Worm (Caenorhabditis elegans) whole organism, L4 larva: ENCODE data around the gene R10E4.3.

Experiments used
- F37D6.2 ChIP-seq: sonication (generic microtip); optimal IDR thresholded peaks from 2 replicates; lab custom pipeline; 2016; ENCODE audit warnings: mild to moderate bottlenecking, missing genetic modification characterization, missing compliant biosample characterization
- F49E8.2 ChIP-seq: sonication (generic microtip); optimal IDR thresholded peaks from 2 replicates; lab custom pipeline; 2016; ENCODE audit warnings: missing compliant biosample characterization, mild to moderate bottlenecking, missing genetic modification characterization, borderline replicate concordance
- R02D3.7 ChIP-seq: fragments of 150-350 bp; sonication (generic microtip); optimal IDR thresholded peaks from 3 replicates; lab custom pipeline; 2014; ENCODE audit warnings: missing biosample characterization, missing genetic modification characterization
- Y105C5A.15 ChIP-seq: fragments of 200-800 bp; sonication (Bioruptor generic); IDR thresholded peaks from 2 replicates; pipeline ENCODE4 v1.3.6; 2022; ENCODE audit warnings: missing genetic modification characterization, missing compliant biosample characterization
- Y75B8A.6 ChIP-seq: fragments of 200-800 bp; sonication (Bioruptor generic); IDR thresholded peaks from 2 replicates; pipeline ENCODE4 v1.3.6; 2022; ENCODE audit warnings: missing genetic modification reagents, missing genetic modification characterization, missing compliant biosample characterization
- aha-1 ChIP-seq: fragments of 150-350 bp; peaks from one replicate; lab custom pipeline; 2014; ENCODE audit warnings: missing biosample characterization, missing genetic modification characterization
- arid-1 ChIP-seq: fragments of 200-800 bp; sonication (Bioruptor generic); conservative IDR thresholded peaks from 2 replicates; pipeline ENCODE4 v1.3.6; 2022; ENCODE audit warnings: missing genetic modification reagents, missing genetic modification characterization, missing compliant biosample characterization
- attf-4 ChIP-seq: sonication (generic microtip); optimal IDR thresholded peaks from 3 replicates; lab custom pipeline; 2017; ENCODE audit warnings: missing biosample characterization, missing genetic modification characterization
- ceh-28 ChIP-seq: fragments of 150-350 bp; optimal IDR thresholded peaks from 2 replicates; lab custom pipeline; 2014; ENCODE audit warnings: missing biosample characterization, missing genetic modification reagents, missing genetic modification characterization
- ceh-62 ChIP-seq: sonication (generic microtip); optimal IDR thresholded peaks from 2 replicates; lab custom pipeline; 2017; ENCODE audit warnings: missing biosample characterization, missing genetic modification characterization
- ctbp-1 ChIP-seq: fragments of 200-800 bp; sonication (Bioruptor generic); IDR thresholded peaks from 2 replicates; pipeline ENCODE4 v1.3.6; 2022; ENCODE audit warnings: missing genetic modification reagents, missing genetic modification characterization, missing compliant biosample characterization
- dmd-8 ChIP-seq: fragments of 200-800 bp; sonication (Bioruptor generic); IDR thresholded peaks from 2 replicates; pipeline ENCODE4 v1.3.6; 2022; ENCODE audit warnings: missing genetic modification characterization, missing compliant biosample characterization
- duxl-1 ChIP-seq: sonication (generic microtip); optimal IDR thresholded peaks from 2 replicates; lab custom pipeline; 2016; ENCODE audit warnings: mild to moderate bottlenecking, missing genetic modification characterization, moderate library complexity, missing compliant biosample characterization; ENCODE audit not compliant: poor library complexity
- egl-27 ChIP-seq: sonication (generic microtip); optimal IDR thresholded peaks from 3 replicates; lab custom pipeline; 2017; ENCODE audit warnings: missing biosample characterization, missing genetic modification reagents, missing genetic modification characterization
- egl-43 ChIP-seq: fragments of 200-800 bp; sonication (Bioruptor generic); IDR thresholded peaks from 2 replicates; pipeline ENCODE4 v1.3.6; 2022; ENCODE audit warnings: missing genetic modification reagents, missing genetic modification characterization, missing compliant biosample characterization
- gei-8 ChIP-seq: fragments of 200-800 bp; sonication (Bioruptor generic); optimal IDR thresholded peaks from 2 replicates; lab custom pipeline; 2018; ENCODE audit warnings: mild to moderate bottlenecking, missing genetic modification characterization, missing compliant biosample characterization
- jun-1 ChIP-seq: fragments of 150-350 bp; optimal IDR thresholded peaks from 2 replicates; lab custom pipeline; 2014; ENCODE audit warnings: missing biosample characterization, missing genetic modification reagents, missing genetic modification characterization
- lim-7 ChIP-seq: fragments of 200-800 bp; sonication (Bioruptor generic); IDR thresholded peaks from 2 replicates; pipeline ENCODE4 v1.3.6; 2022; ENCODE audit warnings: missing genetic modification characterization, missing compliant biosample characterization
- lin-38 ChIP-seq: fragments of 200-800 bp; sonication (Bioruptor generic); IDR thresholded peaks from 2 replicates; pipeline ENCODE4 v1.3.6; 2022; ENCODE audit warnings: missing genetic modification reagents, missing genetic modification characterization, missing compliant biosample characterization
- lsy-2 ChIP-seq, 2 experiments: fragments of 150-350 bp in 1 of 2; sonication (generic microtip) in 1 of 2; optimal IDR thresholded peaks; 2 replicates each; lab custom pipeline; 2014 to 2017; ENCODE audit warnings: missing biosample characterization in 2 of 2, missing genetic modification characterization in 2 of 2
- madf-9 ChIP-seq: fragments of 200-800 bp; sonication (Bioruptor generic); conservative IDR thresholded peaks from 2 replicates; pipeline ENCODE4 v1.3.6; 2022; ENCODE audit warnings: missing genetic modification reagents, missing genetic modification characterization, missing compliant biosample characterization
- mdl-1 ChIP-seq, 2 experiments: fragments of 150-350 bp in 1 of 2; sonication (generic microtip) in 1 of 2; optimal IDR thresholded peaks; 2 replicates each; lab custom pipeline; 2014 to 2017; ENCODE audit warnings: missing biosample characterization in 2 of 2, missing genetic modification characterization in 2 of 2
- mdt-29 ChIP-seq: fragments of 200-800 bp; sonication (Bioruptor generic); IDR thresholded peaks from 2 replicates; pipeline ENCODE4 v1.3.6; 2022; ENCODE audit warnings: missing genetic modification reagents, missing genetic modification characterization, missing compliant biosample characterization
- mep-1 ChIP-seq: fragments of 150-350 bp; sonication (generic microtip); optimal IDR thresholded peaks from 3 replicates; lab custom pipeline; 2014; ENCODE audit warnings: missing biosample characterization, missing genetic modification characterization
- mes-2 ChIP-seq: sonication (generic microtip); optimal IDR thresholded peaks from 2 replicates; lab custom pipeline; 2016; ENCODE audit warnings: missing genotype, mild to moderate bottlenecking, missing genetic modification characterization, missing compliant biosample characterization; ENCODE audit not compliant: poor library complexity, severe bottlenecking
- nhr-102 ChIP-seq: sonication (generic microtip); optimal IDR thresholded peaks from 2 replicates; lab custom pipeline; 2016; ENCODE audit warnings: mild to moderate bottlenecking, missing genetic modification characterization, moderate library complexity, missing compliant biosample characterization
- nhr-237 ChIP-seq: sonication (generic microtip); optimal IDR thresholded peaks from 2 replicates; lab custom pipeline; 2017; ENCODE audit warnings: missing biosample characterization, missing genetic modification characterization
- nhr-25 ChIP-seq: sonication (generic microtip); optimal IDR thresholded peaks from 2 replicates; lab custom pipeline; 2017; ENCODE audit warnings: missing genetic modification characterization, mild to moderate bottlenecking, missing compliant biosample characterization, antibody characterized with exemption, moderate library complexity, borderline replicate concordance; ENCODE audit not compliant: insufficient read depth
- nhr-48 ChIP-seq: sonication (generic microtip); optimal IDR thresholded peaks from 2 replicates; lab custom pipeline; 2016; ENCODE audit warnings: mild to moderate bottlenecking, missing genetic modification characterization, missing compliant biosample characterization
- nhr-76 ChIP-seq: fragments of 150-350 bp; optimal IDR thresholded peaks from 2 replicates; lab custom pipeline; 2014; ENCODE audit warnings: missing biosample characterization, missing genetic modification characterization
- php-3 ChIP-seq: fragments of 200-800 bp; sonication (Bioruptor generic); IDR thresholded peaks from 2 replicates; pipeline ENCODE4 v1.3.6; 2022; ENCODE audit warnings: missing genetic modification reagents, missing genetic modification characterization, missing compliant biosample characterization
- saeg-2 ChIP-seq: fragments of 200-800 bp; sonication (Bioruptor generic); IDR thresholded peaks from 2 replicates; pipeline ENCODE4 v1.3.6; 2022; ENCODE audit warnings: missing genetic modification reagents, missing genetic modification characterization, missing compliant biosample characterization
- set-16 ChIP-seq: fragments of 200-800 bp; sonication (Bioruptor generic); IDR thresholded peaks from 2 replicates; pipeline ENCODE4 v1.3.6; 2022; ENCODE audit warnings: missing genetic modification reagents, missing genetic modification characterization, missing compliant biosample characterization
- skn-1 ChIP-seq: fragments of 150-350 bp; optimal IDR thresholded peaks from 2 replicates; lab custom pipeline; 2014; ENCODE audit warnings: missing biosample characterization, missing genetic modification characterization
- snpc-4 ChIP-seq: fragments of 150-350 bp; optimal IDR thresholded peaks from 2 replicates; lab custom pipeline; 2014; ENCODE audit warnings: missing biosample characterization, missing genetic modification characterization
- spr-3 ChIP-seq: fragments of 200-800 bp; sonication (Bioruptor generic); optimal IDR thresholded peaks from 2 replicates; lab custom pipeline; 2018; ENCODE audit warnings: mild to moderate bottlenecking, missing genetic modification characterization, missing compliant biosample characterization
- unc-130 ChIP-seq: sonication (generic microtip); optimal IDR thresholded peaks from 2 replicates; lab custom pipeline; 2016; ENCODE audit warnings: missing genetic modification reagents, missing genetic modification characterization, missing compliant biosample characterization
- unc-62 ChIP-seq, 3 experiments: fragments of 150-350 bp in 1 of 3; sonication (generic microtip); optimal IDR thresholded peaks in 2 of 3; peaks in 1 of 3; 1 replicate in 1 of 3; 2 replicates in 2 of 3; lab custom pipeline; 2014 to 2017; ENCODE audit warnings: missing biosample characterization in 3 of 3, missing genetic modification characterization in 3 of 3, missing genetic modification reagents in 3 of 3, missing genotype in 1 of 3
- zag-1 ChIP-seq: fragments of 150-350 bp; optimal IDR thresholded peaks from 2 replicates; lab custom pipeline; 2014; ENCODE audit warnings: missing biosample characterization, missing genetic modification characterization
- zfp-2 ChIP-seq: sonication (generic microtip); optimal IDR thresholded peaks from 2 replicates; lab custom pipeline; 2016; ENCODE audit warnings: mild to moderate bottlenecking, missing genetic modification characterization, missing compliant biosample characterization
- zip-2 ChIP-seq: fragments of 150-350 bp; optimal IDR thresholded peaks from 2 replicates; lab custom pipeline; 2014; ENCODE audit warnings: missing biosample characterization, missing genetic modification characterization
- ztf-7 ChIP-seq: fragments of 150-350 bp; optimal IDR thresholded peaks from 2 replicates; lab custom pipeline; 2014; ENCODE audit warnings: missing biosample characterization, missing genetic modification characterization

R10E4.3 gene

ce11 chrIII:4265892-4266291 is 21.4 kb downstream of the R10E4.3 start:
- TF ChIP-seq mep-1 (tag; lab: Kevin White, UChicago) (no peak), aha-1 (tag; lab: Kevin White, UChicago) (peak; percentile 62), egl-27 (tag; lab: Kevin White, UChicago) (no peak), F49E8.2 (tag; lab: Kevin White, UChicago) (no peak)

ce11 chrIII:4263048-4263447 is 24.2 kb downstream of the R10E4.3 start, which contains the start of gene T08A11.1:
TSS of gene T08A11.1 (minus strand) at chrIII:4263148.
- no peak for TF ChIP-seq arid-1 (GFP tag; lab: Robert Waterston, UW)
- no peak for TF ChIP-seq lsy-2 (tag; optimal IDR thresholded peaks at IDR 0.05; lab: Kevin White, UChicago)
- no peak for TF ChIP-seq saeg-2
- TF ChIP-seq ztf-7 (tag; lab: Kevin White, UChicago): no peak
- TF ChIP-seq nhr-237 (tag; lab: Kevin White, UChicago): no peak
- no peak for TF ChIP-seq lim-7
- TF ChIP-seq zfp-2 (tag; lab: Kevin White, UChicago): no peak
- TF ChIP-seq madf-9 (GFP tag; lab: Robert Waterston, UW): no peak
- TF ChIP-seq nhr-102 (tag; lab: Kevin White, UChicago): no peak
- TF ChIP-seq dmd-8 (GFP tag; lab: Robert Waterston, UW): no peak
- no peak for TF ChIP-seq F37D6.2 (tag; lab: Kevin White, UChicago)
- no peak for TF ChIP-seq lin-38 (GFP tag; lab: Robert Waterston, UW)
- no peak for TF ChIP-seq Y75B8A.6 (GFP tag; lab: Robert Waterston, UW)
- no peak for TF ChIP-seq nhr-25 (tag; lab: Kevin White, UChicago)

ce11 chrIII:4257896-4258295 is 29.4 kb downstream of the R10E4.3 start:
- TF ChIP-seq aha-1 (tag; lab: Kevin White, UChicago) (peak; percentile 95), egl-43 (GFP tag; lab: Robert Waterston, UW) (no peak), ctbp-1 (GFP tag; lab: Robert Waterston, UW) (no peak), zag-1 (tag; lab: Kevin White, UChicago) (no peak), R02D3.7 (tag; lab: Kevin White, UChicago) (no peak), snpc-4 (tag; lab: Kevin White, UChicago) (no peak), zip-2 (tag; lab: Kevin White, UChicago) (no peak)

ce11 chrIII:4247571-4247970 is 39.7 kb downstream of the R10E4.3 start, which contains the start of gene Y44F5A.1:
TSS of gene Y44F5A.1 (minus strand) at chrIII:4247671.
- TF ChIP-seq skn-1 (no peak), mes-2 (tag; lab: Kevin White, UChicago) (no peak), php-3 (GFP tag; lab: Robert Waterston, UW) (no peak), zip-2 (tag; lab: Kevin White, UChicago) (no peak), dmd-8 (GFP tag; lab: Robert Waterston, UW) (no peak), unc-62 (GFP tag; optimal IDR thresholded peaks at IDR 0.05 in 1 of 2; lab: Kevin White, UChicago) (no peak), unc-62 (tag; optimal IDR thresholded peaks at IDR 0.05; lab: Kevin White, UChicago) (no peak), attf-4 (tag; lab: Kevin White, UChicago) (no peak), gei-8 (GFP tag; lab: Kevin White, UChicago) (no peak), set-16 (GFP tag; lab: Robert Waterston, UW) (no peak), jun-1 (tag; lab: Kevin White, UChicago) (no peak), ceh-28 (no peak), ceh-62 (no peak), mdt-29 (GFP tag; lab: Robert Waterston, UW) (no peak), duxl-1 (tag; lab: Kevin White, UChicago) (no peak), unc-130 (GFP tag; lab: Kevin White, UChicago) (no peak), Y105C5A.15 (no peak), spr-3 (GFP tag; lab: Kevin White, UChicago) (no peak), mdl-1 (tag; optimal IDR thresholded peaks at IDR 0.05; lab: Kevin White, UChicago) (no peak), nhr-76 (no peak), nhr-48 (tag; lab: Kevin White, UChicago) (no peak)
